Fruit fly (Drosophila melanogaster) whole organism, prepupa: Measurements from ENCODE around the gene CG7384.

Source experiments
- CG34406 ChIP-seq: fragments of 200-800 bp; sonication (Bioruptor generic); optimal IDR thresholded peaks from 3 replicates; lab custom pipeline; 2016; ENCODE audit warnings: missing biosample characterization, missing genetic modification characterization
- CG8632 ChIP-seq: fragments of 200-800 bp; sonication (Bioruptor generic); optimal IDR thresholded peaks from 3 replicates; lab custom pipeline; 2016; ENCODE audit warnings: missing biosample characterization, missing genetic modification characterization

DNA sequence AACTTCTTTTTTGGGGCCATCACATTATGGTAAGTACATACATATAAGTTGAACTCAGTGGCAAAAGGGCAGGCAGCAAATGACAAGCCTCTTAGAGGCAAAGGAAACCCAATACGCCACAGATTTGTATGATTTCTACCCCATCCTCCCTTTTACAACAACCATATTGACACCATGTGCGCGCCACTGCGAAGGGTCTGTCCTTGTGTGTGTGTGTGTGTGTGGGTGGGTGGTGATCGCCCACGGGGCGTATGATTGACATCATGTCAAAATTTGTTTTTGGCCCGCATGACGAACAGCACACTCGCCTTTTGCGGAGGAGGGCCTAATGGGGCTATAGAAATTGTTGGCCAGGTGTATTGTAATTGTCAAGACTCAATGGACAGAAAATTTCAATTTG, 10.6 kb downstream of the CG7384 start:
- TF ChIP-seq CG8632 (GFP tag; lab: Kevin White, UChicago) (no peak), CG34406 (GFP tag; lab: Kevin White, UChicago) (no peak)
